Worm (Caenorhabditis elegans) whole organism, L1 larva: ENCODE measurements around the gene nhr-195.

ENCODE experiments used
- ets-5 ChIP-seq: fragments of 200-800 bp; sonication (Bioruptor generic); IDR thresholded peaks from 2 replicates; pipeline ENCODE4 v1.3.6; 2022; ENCODE audit warnings: missing genetic modification characterization, missing compliant biosample characterization
- lin-35 ChIP-seq, 2 experiments: fragments of 150-350 bp; optimal IDR thresholded peaks; 2 replicates each; lab custom pipeline; 2014; ENCODE audit warnings: missing biosample characterization in 2 of 2, missing genetic modification characterization in 2 of 2, missing genetic modification reagents in 2 of 2
- mdl-1 ChIP-seq, 2 experiments: fragments of 150-350 bp; optimal IDR thresholded peaks; 2 replicates each; lab custom pipeline; 2014 to 2017; ENCODE audit warnings: missing biosample characterization in 2 of 2, missing genetic modification characterization in 2 of 2, inconsistent platforms in 1 of 2
- nhr-12 ChIP-seq: sonication (generic microtip); optimal IDR thresholded peaks from 2 replicates; lab custom pipeline; 2017; ENCODE audit warnings: missing biosample characterization, missing genetic modification characterization
- pqm-1 ChIP-seq: sonication (generic microtip); optimal IDR thresholded peaks from 3 replicates; lab custom pipeline; 2017; ENCODE audit warnings: missing biosample characterization, missing genetic modification characterization
- snpc-4 ChIP-seq: fragments of 150-350 bp; optimal IDR thresholded peaks from 2 replicates; lab custom pipeline; 2014; ENCODE audit warnings: missing biosample characterization, missing genetic modification characterization
- unc-30 ChIP-seq: sonication (generic microtip); optimal IDR thresholded peaks from 2 replicates; lab custom pipeline; 2017; ENCODE audit warnings: missing biosample characterization, missing genetic modification characterization
- unc-86 ChIP-seq: sonication (generic microtip); optimal IDR thresholded peaks from 2 replicates; lab custom pipeline; 2016; ENCODE audit warnings: missing genetic modification characterization, missing compliant biosample characterization
- xbp-1 ChIP-seq: sonication (generic microtip); optimal IDR thresholded peaks from 2 replicates; lab custom pipeline; 2016; ENCODE audit warnings: missing genetic modification characterization, missing compliant biosample characterization
- ztf-4 ChIP-seq: fragments of 150-350 bp; optimal IDR thresholded peaks from 2 replicates; lab custom pipeline; 2014; ENCODE audit warnings: missing biosample characterization, missing genetic modification characterization

DNA sequence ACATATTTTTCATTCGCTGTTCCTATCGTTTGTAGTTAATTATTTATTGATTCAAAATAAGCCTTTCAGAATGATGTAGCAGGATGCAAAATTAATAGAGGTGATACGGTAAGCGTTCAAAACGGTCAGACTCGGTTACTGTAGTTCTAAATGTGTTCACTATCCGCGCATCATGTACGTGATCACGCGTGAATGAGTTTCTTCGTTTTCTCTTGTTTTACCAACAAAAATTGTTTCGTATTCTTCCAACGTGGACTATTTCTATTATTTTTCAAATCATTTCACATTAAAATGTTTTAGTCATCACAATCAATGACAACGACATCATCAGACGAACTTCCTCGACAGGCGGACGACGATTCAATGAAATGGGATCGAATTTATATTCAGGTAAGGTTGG, 24.7 kb downstream of the nhr-195 start, which contains the start of gene gck-1:
- TF ChIP-seq mdl-1 (tag; optimal IDR thresholded peaks at IDR 0.05; lab: Kevin White, UChicago) (no peak), pqm-1 (tag; lab: Kevin White, UChicago) (no peak), lin-35 (GFP tag; optimal IDR thresholded peaks at IDR 0.05; lab: Kevin White, UChicago) (no peak), ztf-4 (no peak), unc-86 (tag; lab: Kevin White, UChicago) (no peak), snpc-4 (tag; lab: Kevin White, UChicago) (no peak), xbp-1 (tag; lab: Kevin White, UChicago) (no peak), nhr-12 (tag; lab: Kevin White, UChicago) (no peak), ets-5 (GFP tag; lab: Robert Waterston, UW) (no peak), unc-30 (tag; lab: Kevin White, UChicago) (no peak)
